Worm (Caenorhabditis elegans): ENCODE results near the gene F08D12.4.

The F08D12.4 gene

DNA sequence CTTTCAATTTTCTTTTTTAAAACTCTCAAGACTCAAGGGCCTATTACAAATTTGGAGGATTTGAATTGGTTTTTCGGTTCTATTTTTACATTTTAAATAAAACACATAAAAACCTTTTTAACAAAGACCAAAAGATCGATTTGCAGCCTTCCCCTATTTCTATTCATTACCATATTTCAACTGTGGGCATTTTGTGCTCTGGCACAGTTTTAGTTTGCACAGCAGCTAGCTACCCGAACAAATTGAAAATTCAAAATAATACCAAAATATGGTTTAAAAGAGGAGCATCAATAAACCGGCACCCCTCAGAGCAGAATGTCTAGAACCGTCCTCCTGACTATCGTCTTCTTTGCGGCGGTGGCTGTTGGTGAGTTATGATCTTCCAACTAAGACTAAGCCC, 3.4 kb downstream of the F08D12.4 start, which contains the start of gene F08D12.2:
Gene F08D12.2 (plus strand): TSS at position 301 of the 400 bp plus-strand sequence.
- no peak for TF ChIP-seq ets-7 (tag; optimal IDR thresholded peaks at IDR 0.05)
- no peak for TF ChIP-seq tra-4 (tag; optimal IDR thresholded peaks at IDR 0.05)
- no peak for TF ChIP-seq tbx-11 (GFP tag; IDR thresholded peaks at IDR 0.05)
- no peak for TF ChIP-seq F13C5.2 (tag; optimal IDR thresholded peaks at IDR 0.05)
- no peak for TF ChIP-seq hnd-1 (tag; optimal IDR thresholded peaks at IDR 0.05)
- no peak for TF ChIP-seq tbx-37 (GFP tag; conservative IDR thresholded peaks at IDR 0.05)
- TF ChIP-seq pes-1 (GFP tag; IDR thresholded peaks at IDR 0.05), result no peak
- no peak for TF ChIP-seq ceh-13 (GFP tag; optimal IDR thresholded peaks at IDR 0.05)

DNA sequence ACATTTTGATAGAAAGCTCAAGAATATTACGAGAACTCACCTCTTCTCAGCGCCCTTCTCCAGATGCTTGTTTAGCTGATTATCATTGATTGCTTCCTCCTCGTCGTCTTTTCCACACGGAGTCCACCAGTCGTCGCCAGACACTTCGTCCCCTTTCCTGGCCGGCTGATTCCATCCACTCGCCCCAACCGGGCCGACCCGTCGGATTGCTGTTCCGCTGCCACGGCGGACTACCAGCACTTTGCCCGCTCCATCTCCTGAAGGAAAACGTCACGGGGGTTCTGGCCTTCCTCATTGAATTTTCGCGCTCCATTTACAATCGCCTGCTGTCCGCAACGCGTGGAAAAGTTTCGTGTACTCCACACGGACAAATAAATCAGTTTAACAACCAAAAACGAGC, 5.4 kb downstream of the F08D12.4 start:
- TF ChIP-seq tbx-11 (GFP tag; IDR thresholded peaks at IDR 0.05), result no peak
- TF ChIP-seq hnd-1 (tag; optimal IDR thresholded peaks at IDR 0.05), result no peak
- no peak for TF ChIP-seq pes-1 (GFP tag; IDR thresholded peaks at IDR 0.05)
- no peak for TF ChIP-seq F13C5.2 (tag; optimal IDR thresholded peaks at IDR 0.05)
- TF ChIP-seq scrt-1 (GFP tag; IDR thresholded peaks at IDR 0.05), result no peak
- TF ChIP-seq sea-1 (GFP tag; conservative IDR thresholded peaks at IDR 0.05), result no peak
- no peak for TF ChIP-seq flt-1 (GFP tag; IDR thresholded peaks at IDR 0.05)
- TF ChIP-seq tbx-37 (GFP tag; conservative IDR thresholded peaks at IDR 0.05), result no peak
- no peak for TF ChIP-seq ets-7 (tag; optimal IDR thresholded peaks at IDR 0.05)
- TF ChIP-seq hmbx-1 (tag; optimal IDR thresholded peaks at IDR 0.05), result no peak
- TF ChIP-seq ama-1 (optimal IDR thresholded peaks at IDR 0.05), result no peak
- no peak for TF ChIP-seq ceh-13 (GFP tag; optimal IDR thresholded peaks at IDR 0.05)
- TF ChIP-seq ceh-36 (tag; optimal IDR thresholded peaks at IDR 0.05), result no peak
- TF ChIP-seq hmg-4 (GFP tag; optimal IDR thresholded peaks at IDR 0.05), result no peak
- no peak for TF ChIP-seq B0310.2 (tag; optimal IDR thresholded peaks at IDR 0.05)
- no peak for TF ChIP-seq tra-4 (tag; optimal IDR thresholded peaks at IDR 0.05)
- TF ChIP-seq aly-1 (tag; optimal IDR thresholded peaks at IDR 0.05), result no peak

DNA sequence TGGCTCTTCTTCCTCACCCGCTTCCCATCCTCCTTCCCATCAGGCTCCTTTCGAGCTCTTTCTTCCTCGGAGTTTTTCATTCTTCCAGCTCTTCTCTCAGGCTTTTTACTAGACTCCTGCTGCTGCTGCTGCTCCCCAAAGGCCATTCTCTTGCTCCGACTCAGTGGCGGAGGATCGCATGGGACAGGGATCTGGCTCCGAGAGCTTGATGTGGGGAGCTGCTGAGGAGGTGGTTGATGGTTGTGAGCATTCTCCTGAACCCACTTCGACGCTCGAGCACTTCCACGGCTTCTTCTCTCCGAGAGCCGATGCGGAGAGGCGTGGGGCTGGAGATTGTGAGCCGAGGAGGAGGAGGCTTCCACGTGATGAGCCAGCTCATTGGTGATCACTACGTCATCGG, 7.8 kb downstream of the F08D12.4 start:
- TF ChIP-seq ets-7 (tag; optimal IDR thresholded peaks at IDR 0.05) (no peak), B0310.2 (tag; optimal IDR thresholded peaks at IDR 0.05) (no peak), aly-1 (tag; optimal IDR thresholded peaks at IDR 0.05) (no peak), hnd-1 (tag; optimal IDR thresholded peaks at IDR 0.05) (no peak), tbx-37 (GFP tag; conservative IDR thresholded peaks at IDR 0.05) (no peak), F13C5.2 (tag; optimal IDR thresholded peaks at IDR 0.05) (no peak), ceh-36 (tag; optimal IDR thresholded peaks at IDR 0.05) (no peak), flt-1 (GFP tag; IDR thresholded peaks at IDR 0.05) (no peak), sea-1 (GFP tag; conservative IDR thresholded peaks at IDR 0.05) (no peak), hmg-4 (GFP tag; optimal IDR thresholded peaks at IDR 0.05) (no peak), tbx-11 (GFP tag; IDR thresholded peaks at IDR 0.05) (no peak), pes-1 (GFP tag; IDR thresholded peaks at IDR 0.05) (no peak), ama-1 (optimal IDR thresholded peaks at IDR 0.05) (no peak), scrt-1 (GFP tag; IDR thresholded peaks at IDR 0.05) (no peak), tra-4 (tag; optimal IDR thresholded peaks at IDR 0.05) (no peak)

DNA sequence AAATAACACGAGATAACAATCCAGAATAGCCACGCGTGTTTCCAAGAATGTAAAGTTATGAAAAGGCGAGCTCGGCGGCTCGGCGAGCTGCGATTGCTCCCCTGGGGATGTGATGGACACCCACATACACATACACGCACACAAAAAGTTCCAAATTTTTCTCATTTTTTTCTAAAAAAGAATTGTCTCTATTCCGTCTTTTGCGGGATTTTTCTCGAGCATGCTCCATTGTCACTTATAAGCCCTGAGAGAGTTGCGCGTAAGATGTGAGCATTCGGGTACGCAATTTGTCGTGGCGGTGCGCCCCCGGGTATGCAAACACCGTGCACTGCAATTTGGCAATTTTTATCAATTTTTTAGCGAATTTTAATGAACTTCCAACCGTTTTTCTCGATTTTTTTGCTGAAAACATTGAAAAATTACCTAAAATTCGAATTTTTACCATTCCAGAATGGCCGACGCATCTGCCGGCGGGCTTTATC, 9.1 kb downstream of the F08D12.4 start, which contains the start of the genes F08D12.12 and srpa-72:
Gene F08D12.12 (minus strand): TSS at position 51 of the 482 bp plus-strand sequence.
Gene srpa-72 (plus strand): TSS at position 451 of the 482 bp plus-strand sequence.
- TF ChIP-seq hnd-1 (tag; optimal IDR thresholded peaks at IDR 0.05), result no peak
- TF ChIP-seq ama-1 (optimal IDR thresholded peaks at IDR 0.05), result no peak
- no peak for TF ChIP-seq hmbx-1 (tag; optimal IDR thresholded peaks at IDR 0.05)
- TF ChIP-seq F13C5.2 (tag; optimal IDR thresholded peaks at IDR 0.05), result peak; percentile 46
- TF ChIP-seq tbx-11 (GFP tag; IDR thresholded peaks at IDR 0.05), result no peak
- no peak for TF ChIP-seq sea-1 (GFP tag; conservative IDR thresholded peaks at IDR 0.05)
- TF ChIP-seq pes-1 (GFP tag; IDR thresholded peaks at IDR 0.05), result no peak
- no peak for TF ChIP-seq B0310.2 (tag; optimal IDR thresholded peaks at IDR 0.05)

DNA sequence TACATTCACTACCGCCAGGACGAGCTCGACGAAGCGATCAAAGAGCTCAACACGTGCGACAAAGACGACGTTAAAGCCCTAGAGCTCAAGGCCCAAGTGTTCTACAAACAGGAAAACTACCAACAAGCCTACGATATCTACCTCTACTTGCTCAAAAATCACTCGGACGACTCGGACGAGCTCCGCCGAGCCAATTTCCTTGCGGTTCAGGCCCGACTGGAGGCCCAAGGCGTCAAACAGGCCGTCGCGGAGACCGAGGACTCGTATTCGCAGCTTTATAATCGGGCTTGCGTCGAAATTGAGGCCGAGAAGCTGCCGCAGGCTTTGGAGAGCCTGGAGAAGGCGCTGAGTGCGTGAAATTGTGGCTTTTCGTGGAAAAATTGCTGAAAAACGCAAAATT, 9.9 kb downstream of the F08D12.4 start:
- TF ChIP-seq ama-1 (optimal IDR thresholded peaks at IDR 0.05), result no peak
- TF ChIP-seq hnd-1 (tag; optimal IDR thresholded peaks at IDR 0.05), result no peak
- TF ChIP-seq hmg-4 (GFP tag; optimal IDR thresholded peaks at IDR 0.05), result no peak
- no peak for TF ChIP-seq pes-1 (GFP tag; IDR thresholded peaks at IDR 0.05)
- TF ChIP-seq flt-1 (GFP tag; IDR thresholded peaks at IDR 0.05), result no peak
- no peak for TF ChIP-seq tra-4 (tag; optimal IDR thresholded peaks at IDR 0.05)
- no peak for TF ChIP-seq F13C5.2 (tag; optimal IDR thresholded peaks at IDR 0.05)
- TF ChIP-seq hmbx-1 (tag; optimal IDR thresholded peaks at IDR 0.05), result no peak
- TF ChIP-seq B0310.2 (tag; optimal IDR thresholded peaks at IDR 0.05), result no peak
- no peak for TF ChIP-seq ceh-13 (GFP tag; optimal IDR thresholded peaks at IDR 0.05)
- no peak for TF ChIP-seq sea-1 (GFP tag; conservative IDR thresholded peaks at IDR 0.05)
- TF ChIP-seq aly-1 (tag; optimal IDR thresholded peaks at IDR 0.05), result no peak

DNA sequence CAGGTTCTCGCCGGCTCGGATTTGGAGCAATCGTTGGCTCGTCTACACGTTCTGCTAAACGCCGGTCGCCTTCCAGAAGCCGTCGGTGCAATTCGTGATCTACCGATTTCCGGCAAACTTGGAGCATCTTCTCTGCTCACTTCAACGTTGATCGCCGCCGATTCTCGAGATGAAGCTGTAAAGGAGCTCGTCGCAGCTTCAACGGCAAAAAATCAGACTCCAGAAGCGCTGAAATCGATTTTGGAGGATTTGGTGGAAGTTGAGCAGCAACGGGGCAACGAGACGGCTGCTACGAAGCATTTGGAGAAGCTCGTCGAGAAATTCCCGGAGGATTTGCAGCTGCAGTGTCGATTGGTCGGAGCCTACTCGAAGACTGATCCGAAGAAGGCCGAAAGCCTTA, 13.7 kb downstream of the F08D12.4 start:
- no peak for TF ChIP-seq B0310.2 (tag; optimal IDR thresholded peaks at IDR 0.05)
- TF ChIP-seq tbx-11 (GFP tag; IDR thresholded peaks at IDR 0.05), result no peak
- TF ChIP-seq hmg-4 (GFP tag; optimal IDR thresholded peaks at IDR 0.05), result no peak
- no peak for TF ChIP-seq ama-1 (optimal IDR thresholded peaks at IDR 0.05)
- no peak for TF ChIP-seq flt-1 (GFP tag; IDR thresholded peaks at IDR 0.05)
- no peak for TF ChIP-seq ets-7 (tag; optimal IDR thresholded peaks at IDR 0.05)
- TF ChIP-seq tra-4 (tag; optimal IDR thresholded peaks at IDR 0.05), result no peak
- no peak for TF ChIP-seq hnd-1 (tag; optimal IDR thresholded peaks at IDR 0.05)
- no peak for TF ChIP-seq scrt-1 (GFP tag; IDR thresholded peaks at IDR 0.05)
- no peak for TF ChIP-seq F13C5.2 (tag; optimal IDR thresholded peaks at IDR 0.05)

DNA sequence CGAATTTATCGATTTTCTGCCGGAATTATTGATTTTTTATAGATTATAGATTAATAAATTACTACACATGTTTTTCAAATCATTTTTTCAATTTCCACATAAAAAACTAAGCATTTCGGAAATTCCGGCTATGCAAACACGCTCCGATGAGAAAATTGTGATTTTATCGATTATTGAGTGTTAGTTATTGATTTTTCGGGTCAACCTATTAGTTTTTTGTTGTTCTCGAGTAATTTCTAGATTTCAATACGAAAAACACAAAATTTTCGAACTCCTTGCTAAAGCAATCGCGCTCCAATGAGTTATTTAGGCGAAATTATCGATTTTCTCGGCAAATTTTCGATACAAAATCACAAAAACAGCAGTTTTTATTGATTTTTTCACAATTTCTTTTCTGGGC, 17.5 kb downstream of the F08D12.4 start:
- no peak for TF ChIP-seq tbx-11 (GFP tag; IDR thresholded peaks at IDR 0.05)
- no peak for TF ChIP-seq tra-4 (tag; optimal IDR thresholded peaks at IDR 0.05)
- no peak for TF ChIP-seq flt-1 (GFP tag; IDR thresholded peaks at IDR 0.05)
- TF ChIP-seq ama-1 (optimal IDR thresholded peaks at IDR 0.05), result no peak
- TF ChIP-seq B0310.2 (tag; optimal IDR thresholded peaks at IDR 0.05), result no peak
- TF ChIP-seq scrt-1 (GFP tag; IDR thresholded peaks at IDR 0.05), result no peak
- TF ChIP-seq ets-7 (tag; optimal IDR thresholded peaks at IDR 0.05), result no peak
- TF ChIP-seq ceh-36 (tag; optimal IDR thresholded peaks at IDR 0.05), result no peak

DNA sequence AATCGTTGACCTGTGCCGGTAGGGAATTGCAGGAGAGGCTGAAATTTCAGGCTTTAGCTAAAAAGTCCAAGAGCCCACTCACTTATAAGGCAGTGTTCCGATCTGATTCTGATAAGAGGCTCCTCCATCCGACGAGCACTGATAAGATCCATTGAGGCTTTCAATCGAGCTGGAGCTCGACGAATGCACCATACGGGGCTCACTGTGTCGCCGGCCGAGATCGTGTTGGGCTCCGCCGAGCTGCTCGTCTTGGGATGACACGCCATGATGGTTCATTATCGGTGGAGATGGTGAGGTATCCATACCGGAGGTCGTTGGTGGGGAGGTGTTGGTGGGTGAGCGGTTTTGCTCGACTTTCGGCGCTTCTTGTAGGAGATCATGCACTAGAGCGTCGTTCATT, 18.5 kb downstream of the F08D12.4 start:
- no peak for TF ChIP-seq aly-1 (tag; optimal IDR thresholded peaks at IDR 0.05)
- no peak for TF ChIP-seq hmbx-1 (tag; optimal IDR thresholded peaks at IDR 0.05)
- no peak for TF ChIP-seq tra-4 (tag; optimal IDR thresholded peaks at IDR 0.05)
- no peak for TF ChIP-seq B0310.2 (tag; optimal IDR thresholded peaks at IDR 0.05)

All from whole organism, early embryonic.